Fruit fly (Drosophila melanogaster): ENCODE results near the gene fd3F.

fd3F gene

dm6 chrX:3761318-3762081 is 40.6 kb upstream of the fd3F start (continued):
- no peak for TF ChIP-seq kay (GFP tag; optimal IDR thresholded peaks at IDR 0.05)
- TF ChIP-seq jumu (GFP tag; optimal IDR thresholded peaks at IDR 0.05), result no peak
- no peak for TF ChIP-seq CG32767 (GFP tag; IDR thresholded peaks at IDR 0.05)
- peak; percentile 55; the same call in 2 of the 3 replicates for TF ChIP-seq dysf (GFP tag; IDR thresholded peaks at IDR 0.05)
- TF ChIP-seq Spps (tag; optimal IDR thresholded peaks at IDR 0.05), result no peak
- no peak for TF ChIP-seq Fer2 (tag; optimal IDR thresholded peaks at IDR 0.05)
- TF ChIP-seq zen2 (GFP tag; IDR thresholded peaks at IDR 0.05; ENCODE audit: partially characterized antibody), result no peak
- no peak for TF ChIP-seq Hr78 (GFP tag; optimal IDR thresholded peaks at IDR 0.05)
- no peak for TF ChIP-seq CG2129 (GFP tag; IDR thresholded peaks at IDR 0.05; ENCODE audit: partially characterized antibody)
- TF ChIP-seq CG18599 (GFP tag; optimal IDR thresholded peaks at IDR 0.05), result no peak
- TF ChIP-seq CG12071 (GFP tag; optimal IDR thresholded peaks at IDR 0.05), result no peak
- no peak for TF ChIP-seq tup (GFP tag; optimal IDR thresholded peaks at IDR 0.05)
- no peak for TF ChIP-seq CG10431 (GFP tag; optimal IDR thresholded peaks at IDR 0.05)
- no peak for TF ChIP-seq prd (optimal IDR thresholded peaks at IDR 0.05)
- no peak for TF ChIP-seq prd (GFP tag; IDR thresholded peaks at IDR 0.05)
- TF ChIP-seq CG3838 (GFP tag; optimal IDR thresholded peaks at IDR 0.05), result no peak
- TF ChIP-seq CG31388 (GFP tag; optimal IDR thresholded peaks at IDR 0.05), result no peak
- TF ChIP-seq NfI (GFP tag; optimal IDR thresholded peaks at IDR 0.05), result peak; percentile 25
- no peak for TF ChIP-seq Dp (GFP tag; optimal IDR thresholded peaks at IDR 0.05)
- no peak for TF ChIP-seq CG6854 (GFP tag; optimal IDR thresholded peaks at IDR 0.05)
- TF ChIP-seq CG2120 (GFP tag; optimal IDR thresholded peaks at IDR 0.05), result peak; percentile 45
- TF ChIP-seq CG13296 (GFP tag; optimal IDR thresholded peaks at IDR 0.05), result peak; percentile 44
- TF ChIP-seq Sox100B (GFP tag; optimal IDR thresholded peaks at IDR 0.05), result peak; percentile 37
- TF ChIP-seq NC2α (GFP tag; optimal IDR thresholded peaks at IDR 0.05), result no peak
- TF ChIP-seq bab2 (GFP tag; optimal IDR thresholded peaks at IDR 0.05), result no peak
- peak; percentile 3 for TF ChIP-seq CG15514 (GFP tag; optimal IDR thresholded peaks at IDR 0.05)
- no peak for TF ChIP-seq CG14860 (GFP tag; IDR thresholded peaks at IDR 0.05; ENCODE audit: partially characterized antibody)
- peak; percentile 33; the same call in 1 of the 2 replicates for TF ChIP-seq CG31441 (GFP tag; IDR thresholded peaks at IDR 0.05)
- no peak for TF ChIP-seq CG10543 (GFP tag; optimal IDR thresholded peaks at IDR 0.05)
- TF ChIP-seq vvl (GFP tag; IDR thresholded peaks at IDR 0.05), result no peak; the same call in 1 of the 2 replicates
- no peak for TF ChIP-seq pita (GFP tag; optimal IDR thresholded peaks at IDR 0.05)
- no peak for TF ChIP-seq cato (GFP tag; optimal IDR thresholded peaks at IDR 0.05; ENCODE audit: borderline replicate concordance)
- TF ChIP-seq PHDP (tag; optimal IDR thresholded peaks at IDR 0.05), result peak; percentile 18
- no peak for TF ChIP-seq nerfin-2 (GFP tag; IDR thresholded peaks at IDR 0.05; ENCODE audit: partially characterized antibody)
- peak; percentile 39 for TF ChIP-seq CG30403 (GFP tag; optimal IDR thresholded peaks at IDR 0.05)
- no peak for TF ChIP-seq so (GFP tag; IDR thresholded peaks at IDR 0.05)
- peak; percentile 55 for TF ChIP-seq lab (GFP tag; optimal IDR thresholded peaks at IDR 0.05)
- TF ChIP-seq CG16779 (GFP tag; IDR thresholded peaks at IDR 0.05), result no peak
- no peak for TF ChIP-seq GATAe (GFP tag; conservative IDR thresholded peaks at IDR 0.05)
- no peak for TF ChIP-seq CG15479 (GFP tag; optimal IDR thresholded peaks at IDR 0.05)
- no peak for TF ChIP-seq chinmo (GFP tag; IDR thresholded peaks at IDR 0.05; ENCODE audit: partially characterized antibody)
- no peak for TF ChIP-seq abd-A (tag; optimal IDR thresholded peaks at IDR 0.05)
- TF ChIP-seq CG2116 (GFP tag; optimal IDR thresholded peaks at IDR 0.05), result no peak
- TF ChIP-seq CG14667 (GFP tag; IDR thresholded peaks at IDR 0.05), result no peak
- no peak for TF ChIP-seq pum (GFP tag; optimal IDR thresholded peaks at IDR 0.05)
- TF ChIP-seq CG18262 (tag; optimal IDR thresholded peaks at IDR 0.05), result peak; percentile 25
- TF ChIP-seq CHES-1-like (GFP tag; optimal IDR thresholded peaks at IDR 0.05), result peak; percentile 6
- no peak for TF ChIP-seq CG11456 (GFP tag; IDR thresholded peaks at IDR 0.05)
- no peak for TF ChIP-seq jing (GFP tag; optimal IDR thresholded peaks at IDR 0.05)

Data from whole organism, embryonic.